Worm (Caenorhabditis elegans) whole organism, L1 larva: ENCODE measurements around the gene F22H10.1.
A peak's percentile ranks its signal among the peaks of the same experiment; 100 is the strongest.

Experiments
- C04F5.9 ChIP-seq: sonication (generic microtip); optimal IDR thresholded peaks from 2 replicates; lab custom pipeline; 2016; ENCODE audit warnings: missing genetic modification characterization, missing compliant biosample characterization
- C16A3.4 ChIP-seq: fragments of 150-350 bp; optimal IDR thresholded peaks from 2 replicates; lab custom pipeline; 2014; ENCODE audit warnings: missing biosample characterization, missing genetic modification characterization
- C34B4.2 ChIP-seq: sonication (generic microtip); optimal IDR thresholded peaks from 2 replicates; lab custom pipeline; 2017; ENCODE audit warnings: mild to moderate bottlenecking, missing genetic modification characterization, missing compliant biosample characterization
- F16B12.6 ChIP-seq: fragments of 150-350 bp; optimal IDR thresholded peaks from 2 replicates; lab custom pipeline; 2014; ENCODE audit warnings: missing biosample characterization, missing genetic modification characterization
- Y116A8C.19 ChIP-seq: sonication (generic microtip); optimal IDR thresholded peaks from 2 replicates; lab custom pipeline; 2016; ENCODE audit warnings: missing compliant biosample characterization, missing genetic modification characterization, borderline replicate concordance
- aha-1 ChIP-seq: fragments of 150-350 bp; optimal IDR thresholded peaks from 2 replicates; lab custom pipeline; 2014; ENCODE audit warnings: missing biosample characterization, missing genetic modification characterization
- aly-2 ChIP-seq: fragments of 150-350 bp; optimal IDR thresholded peaks from 2 replicates; lab custom pipeline; 2014; ENCODE audit warnings: missing biosample characterization, missing genetic modification characterization
- ama-1 ChIP-seq: fragments of 150-350 bp; optimal IDR thresholded peaks from 2 replicates; lab custom pipeline; 2014
- ceh-82 ChIP-seq, 3 experiments: fragments of 150-350 bp in 1 of 3; sonication (generic microtip) in 2 of 3; optimal IDR thresholded peaks; 2 replicates each; lab custom pipeline; 2014 to 2017; ENCODE audit warnings: missing biosample characterization in 3 of 3, missing genetic modification characterization in 3 of 3
- ces-1 ChIP-seq: fragments of 150-350 bp; optimal IDR thresholded peaks from 2 replicates; lab custom pipeline; 2014; ENCODE audit warnings: missing biosample characterization, missing genetic modification reagents, missing genetic modification characterization
- dsc-1 ChIP-seq: sonication (generic microtip); optimal IDR thresholded peaks from 2 replicates; lab custom pipeline; 2016; ENCODE audit warnings: mild to moderate bottlenecking, missing genetic modification characterization, missing compliant biosample characterization
- efl-1 ChIP-seq, 4 experiments: fragments of 150-350 bp; optimal IDR thresholded peaks in 3 of 4; peaks in 1 of 4; 1 replicate in 1 of 4; 2 replicates in 3 of 4; lab custom pipeline; 2014; ENCODE audit warnings: missing biosample characterization in 2 of 4, missing genetic modification characterization in 2 of 4, missing genetic modification reagents in 2 of 4
- efl-3 ChIP-seq: fragments of 200-800 bp; sonication (Bioruptor generic); optimal IDR thresholded peaks from 2 replicates; lab custom pipeline; 2018; ENCODE audit warnings: mild to moderate bottlenecking, missing genetic modification characterization, missing compliant biosample characterization
- egl-27 ChIP-seq, 2 experiments: fragments of 150-350 bp in 1 of 2; sonication (generic microtip); optimal IDR thresholded peaks; 3 replicates each; lab custom pipeline; 2017 to 2018; ENCODE audit warnings: missing biosample characterization in 2 of 2, missing genetic modification characterization in 2 of 2, missing genetic modification reagents in 2 of 2
- fkh-4 ChIP-seq: sonication (generic microtip); optimal IDR thresholded peaks from 2 replicates; lab custom pipeline; 2016; ENCODE audit warnings: missing compliant biosample characterization, missing genetic modification characterization, borderline replicate concordance
- fos-1 ChIP-seq: fragments of 150-350 bp; optimal IDR thresholded peaks from 2 replicates; lab custom pipeline; 2014; ENCODE audit warnings: missing biosample characterization, missing genetic modification characterization
- grh-1 ChIP-seq: fragments of 200-800 bp; sonication (Bioruptor generic); IDR thresholded peaks from 2 replicates; pipeline ENCODE4 v1.3.6; 2022; ENCODE audit warnings: missing genetic modification reagents, missing genetic modification characterization, missing compliant biosample characterization
- hlh-17 ChIP-seq: fragments of 200-800 bp; sonication (Bioruptor generic); optimal IDR thresholded peaks from 2 replicates; lab custom pipeline; 2018; ENCODE audit warnings: missing genetic modification characterization, mild to moderate bottlenecking, missing compliant biosample characterization, moderate library complexity, borderline replicate concordance
- hlh-4 ChIP-seq: sonication (generic microtip); optimal IDR thresholded peaks from 2 replicates; lab custom pipeline; 2016; ENCODE audit warnings: mild to moderate bottlenecking, missing genetic modification characterization, missing compliant biosample characterization
- irx-1 ChIP-seq: sonication (generic microtip); optimal IDR thresholded peaks from 2 replicates; lab custom pipeline; 2016; ENCODE audit warnings: missing genetic modification characterization, missing compliant biosample characterization
- jun-1 ChIP-seq: fragments of 150-350 bp; optimal IDR thresholded peaks from 2 replicates; lab custom pipeline; 2014; ENCODE audit warnings: missing biosample characterization, missing genetic modification reagents, missing genetic modification characterization
- lin-14 ChIP-seq: fragments of 200-800 bp; sonication (Bioruptor generic); optimal IDR thresholded peaks from 2 replicates; lab custom pipeline; 2018; ENCODE audit warnings: mild to moderate bottlenecking, missing genetic modification characterization, moderate library complexity, missing compliant biosample characterization
- lin-15B ChIP-seq: fragments of 150-350 bp; sonication (generic microtip); optimal IDR thresholded peaks from 3 replicates; lab custom pipeline; 2014; ENCODE audit warnings: missing biosample characterization, missing genetic modification characterization
- lin-35 ChIP-seq, 2 experiments: fragments of 150-350 bp; optimal IDR thresholded peaks; 2 replicates each; lab custom pipeline; 2014; ENCODE audit warnings: missing biosample characterization in 2 of 2, missing genetic modification characterization in 2 of 2, missing genetic modification reagents in 2 of 2
- mab-9 ChIP-seq: fragments of 200-800 bp; sonication (Bioruptor generic); IDR thresholded peaks from 2 replicates; pipeline ENCODE4 v1.3.6; 2022; ENCODE audit warnings: missing genetic modification reagents, missing genetic modification characterization, missing compliant biosample characterization
- mef-2 ChIP-seq: fragments of 150-350 bp; optimal IDR thresholded peaks from 2 replicates; lab custom pipeline; 2014; ENCODE audit warnings: missing biosample characterization, missing genetic modification characterization
- mep-1 ChIP-seq: fragments of 150-350 bp; optimal IDR thresholded peaks from 2 replicates; lab custom pipeline; 2014; ENCODE audit warnings: missing biosample characterization, missing genetic modification characterization
- nhr-11 ChIP-seq: fragments of 150-350 bp; optimal IDR thresholded peaks from 2 replicates; lab custom pipeline; 2014; ENCODE audit warnings: missing biosample characterization, missing genetic modification characterization
- nhr-12 ChIP-seq: sonication (generic microtip); optimal IDR thresholded peaks from 2 replicates; lab custom pipeline; 2017; ENCODE audit warnings: missing biosample characterization, missing genetic modification characterization
- nhr-19 ChIP-seq: fragments of 200-800 bp; sonication (Bioruptor generic); conservative IDR thresholded peaks from 2 replicates; pipeline ENCODE4 v1.3.6; 2022; ENCODE audit warnings: missing genetic modification characterization, missing compliant biosample characterization
- nhr-237 ChIP-seq: fragments of 150-350 bp; optimal IDR thresholded peaks from 2 replicates; lab custom pipeline; 2014; ENCODE audit warnings: missing biosample characterization, missing genetic modification characterization
- nhr-28 ChIP-seq: fragments of 150-350 bp; optimal IDR thresholded peaks from 2 replicates; lab custom pipeline; 2014; ENCODE audit warnings: missing biosample characterization, missing genetic modification characterization
- nhr-71 ChIP-seq: sonication (generic microtip); optimal IDR thresholded peaks from 2 replicates; lab custom pipeline; 2016; ENCODE audit warnings: mild to moderate bottlenecking, missing genetic modification characterization, moderate library complexity, missing compliant biosample characterization
- nhr-76 ChIP-seq: sonication (generic microtip); optimal IDR thresholded peaks from 2 replicates; lab custom pipeline; 2017; ENCODE audit warnings: missing biosample characterization, missing genetic modification characterization
- nhr-85 ChIP-seq: sonication (generic microtip); peaks from one replicate; lab custom pipeline; 2016; ENCODE audit warnings: missing genetic modification characterization, inconsistent platforms, missing compliant biosample characterization
- nhr-90 ChIP-seq: sonication (generic microtip); optimal IDR thresholded peaks from 2 replicates; lab custom pipeline; 2016; ENCODE audit warnings: mild to moderate bottlenecking, missing genetic modification characterization, missing compliant biosample characterization; ENCODE audit not compliant: poor library complexity
- pqm-1 ChIP-seq: sonication (generic microtip); optimal IDR thresholded peaks from 3 replicates; lab custom pipeline; 2017; ENCODE audit warnings: missing biosample characterization, missing genetic modification characterization
- rnt-1 ChIP-seq: sonication (generic microtip); optimal IDR thresholded peaks from 2 replicates; lab custom pipeline; 2016; ENCODE audit warnings: mild to moderate bottlenecking, missing genetic modification characterization, moderate library complexity, missing compliant biosample characterization
- skn-1 ChIP-seq: fragments of 150-350 bp; optimal IDR thresholded peaks from 2 replicates; lab custom pipeline; 2014; ENCODE audit warnings: missing biosample characterization, missing genetic modification characterization
- snpc-4 ChIP-seq: fragments of 150-350 bp; optimal IDR thresholded peaks from 2 replicates; lab custom pipeline; 2014; ENCODE audit warnings: missing biosample characterization, missing genetic modification characterization
- sox-4 ChIP-seq: sonication (generic microtip); optimal IDR thresholded peaks from 2 replicates; lab custom pipeline; 2016; ENCODE audit warnings: missing genetic modification characterization, missing compliant biosample characterization
- sptf-1 ChIP-seq: fragments of 150-350 bp; optimal IDR thresholded peaks from 2 replicates; lab custom pipeline; 2014; ENCODE audit warnings: missing biosample characterization, missing genetic modification characterization
- sup-37 ChIP-seq: fragments of 200-800 bp; sonication (Bioruptor generic); optimal IDR thresholded peaks from 2 replicates; lab custom pipeline; 2018; ENCODE audit warnings: mild to moderate bottlenecking, missing genetic modification characterization, missing compliant biosample characterization
- swsn-7 ChIP-seq: sonication (generic microtip); optimal IDR thresholded peaks from 2 replicates; lab custom pipeline; 2016; ENCODE audit warnings: missing genetic modification characterization, missing compliant biosample characterization
- tlp-1 ChIP-seq: fragments of 150-350 bp; optimal IDR thresholded peaks from 2 replicates; lab custom pipeline; 2014; ENCODE audit warnings: missing biosample characterization, missing genetic modification characterization
- unc-130 ChIP-seq: fragments of 150-350 bp; optimal IDR thresholded peaks from 2 replicates; lab custom pipeline; 2017; ENCODE audit warnings: missing biosample characterization, missing genetic modification characterization, inconsistent platforms
- unc-62 ChIP-seq: fragments of 150-350 bp; optimal IDR thresholded peaks from 2 replicates; lab custom pipeline; 2014; ENCODE audit warnings: missing biosample characterization, missing genetic modification reagents, missing genetic modification characterization
- unc-98 ChIP-seq: fragments of 200-800 bp; sonication (Bioruptor generic); IDR thresholded peaks from 2 replicates; pipeline ENCODE4 v1.3.6; 2022; ENCODE audit warnings: missing genetic modification characterization, missing compliant biosample characterization
- vab-15 ChIP-seq: sonication (generic microtip); optimal IDR thresholded peaks from 2 replicates; lab custom pipeline; 2017; ENCODE audit warnings: missing genotype, mild to moderate bottlenecking, missing genetic modification characterization, missing compliant biosample characterization
- xbp-1 ChIP-seq: sonication (generic microtip); optimal IDR thresholded peaks from 2 replicates; lab custom pipeline; 2016; ENCODE audit warnings: missing genetic modification characterization, missing compliant biosample characterization
- zag-1 ChIP-seq: fragments of 150-350 bp; optimal IDR thresholded peaks from 2 replicates; lab custom pipeline; 2014; ENCODE audit warnings: missing biosample characterization, missing genetic modification characterization
- zip-4 ChIP-seq: fragments of 200-800 bp; sonication (Bioruptor generic); optimal IDR thresholded peaks from 2 replicates; lab custom pipeline; 2018; ENCODE audit warnings: mild to moderate bottlenecking, missing genetic modification characterization, moderate library complexity, missing compliant biosample characterization
- ztf-11 ChIP-seq, 2 experiments: sonication (generic microtip); optimal IDR thresholded peaks; 2 replicates each; lab custom pipeline; 2016 to 2017; ENCODE audit warnings: missing genetic modification characterization in 2 of 2, missing biosample characterization in 1 of 2, missing compliant biosample characterization in 1 of 2
- ztf-4 ChIP-seq: fragments of 150-350 bp; optimal IDR thresholded peaks from 2 replicates; lab custom pipeline; 2014; ENCODE audit warnings: missing biosample characterization, missing genetic modification characterization

Gene F22H10.1

DNA sequence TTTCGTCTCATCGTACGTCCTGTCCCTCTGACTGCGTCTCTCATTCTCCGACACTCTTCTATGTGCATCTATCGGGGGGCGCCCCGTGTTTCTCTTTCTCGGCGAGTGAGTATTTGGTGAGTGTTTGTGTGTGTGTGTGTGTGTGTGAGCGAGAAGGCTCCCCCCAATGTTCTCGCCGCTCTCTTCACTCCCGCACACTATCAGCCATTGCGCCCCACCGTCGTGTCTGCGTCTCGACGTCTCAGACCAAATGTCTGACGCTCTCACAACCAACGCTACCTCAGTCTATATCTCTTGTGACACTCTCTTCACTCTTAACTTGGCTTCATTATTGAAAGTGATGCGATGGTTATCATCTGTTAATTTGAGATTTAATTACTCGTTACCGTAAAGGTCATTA lies 24.6 kb downstream of the F22H10.1 start:
- peak; percentile 83 for TF ChIP-seq nhr-90 (tag; lab: Kevin White, UChicago)
- peak; percentile 97 for TF ChIP-seq nhr-71 (tag; lab: Kevin White, UChicago)
- TF ChIP-seq fos-1: peak; percentile 69
- TF ChIP-seq nhr-76 (tag; lab: Kevin White, UChicago): no peak
- peak; percentile 85 for TF ChIP-seq mab-9 (GFP tag; lab: Robert Waterston, UW)
- peak; percentile 62 for TF ChIP-seq sox-4 (tag; lab: Kevin White, UChicago)
- no peak for TF ChIP-seq nhr-237 (tag; lab: Kevin White, UChicago)
- no peak for TF ChIP-seq zag-1 (tag; lab: Kevin White, UChicago)
- TF ChIP-seq hlh-17 (GFP tag; lab: Kevin White, UChicago): no peak
- TF ChIP-seq C04F5.9 (tag; lab: Kevin White, UChicago): peak; percentile 22
- TF ChIP-seq rnt-1: peak; percentile 88
- peak; percentile 97 for TF ChIP-seq mef-2 (tag; lab: Kevin White, UChicago)
- TF ChIP-seq vab-15 (tag; lab: Kevin White, UChicago): peak; percentile 56
- peak; percentile 66 for TF ChIP-seq mep-1 (tag; lab: Kevin White, UChicago)
- TF ChIP-seq efl-1 (optimal IDR thresholded peaks at IDR 0.05; lab: Kevin White, UChicago): peak; percentile 56 to 84
- TF ChIP-seq efl-1 (GFP tag; optimal IDR thresholded peaks at IDR 0.05 in 1 of 2; lab: Kevin White, UChicago): peak in 1 of 2 experiments; percentile 88
- no peak for TF ChIP-seq nhr-28 (tag; lab: Kevin White, UChicago)
- TF ChIP-seq ceh-82 (tag; optimal IDR thresholded peaks at IDR 0.05; lab: Kevin White, UChicago): peak; percentile 80 to 93 (median 83)
- no peak for TF ChIP-seq ces-1 (GFP tag; lab: Kevin White, UChicago)
- no peak for TF ChIP-seq lin-15B (tag; lab: Kevin White, UChicago)
- TF ChIP-seq nhr-85 (tag; lab: Kevin White, UChicago): peak; percentile 96
- TF ChIP-seq lin-35 (GFP tag; optimal IDR thresholded peaks at IDR 0.05; lab: Kevin White, UChicago): peak; percentile 62 to 83
- peak; percentile 77 for TF ChIP-seq skn-1 (tag; lab: Kevin White, UChicago)
- peak; percentile 93 for TF ChIP-seq swsn-7 (tag; lab: Kevin White, UChicago)
- TF ChIP-seq dsc-1 (tag; lab: Kevin White, UChicago): peak; percentile 86
- no peak for TF ChIP-seq unc-62 (GFP tag; lab: Kevin White, UChicago)
- TF ChIP-seq xbp-1: peak; percentile 83
- no peak for TF ChIP-seq ama-1 (lab: Kevin White, UChicago)
- TF ChIP-seq lin-14 (GFP tag; lab: Kevin White, UChicago): peak; percentile 99
- TF ChIP-seq tlp-1 (tag; lab: Kevin White, UChicago): no peak
- TF ChIP-seq unc-98 (GFP tag; lab: Robert Waterston, UW): no peak
- peak in 1 of 2 experiments; percentile 84 for TF ChIP-seq ztf-11 (tag; optimal IDR thresholded peaks at IDR 0.05; lab: Kevin White, UChicago)
- no peak for TF ChIP-seq pqm-1 (tag; lab: Kevin White, UChicago)
- TF ChIP-seq egl-27 (tag; optimal IDR thresholded peaks at IDR 0.05; lab: Kevin White, UChicago): peak; percentile 86 to 91
- TF ChIP-seq sptf-1 (tag; lab: Kevin White, UChicago): no peak
- TF ChIP-seq aha-1 (tag; lab: Kevin White, UChicago): peak; percentile 3
- peak; percentile 62 for TF ChIP-seq aly-2 (tag; lab: Kevin White, UChicago)
- peak; percentile 87 for TF ChIP-seq ztf-4 (tag; lab: Kevin White, UChicago)
- TF ChIP-seq nhr-11 (tag; lab: Kevin White, UChicago): peak; percentile 67
- TF ChIP-seq fkh-4: no peak
- no peak for TF ChIP-seq nhr-12 (tag; lab: Kevin White, UChicago)
- peak; percentile 76 for TF ChIP-seq snpc-4
- TF ChIP-seq hlh-4 (tag; lab: Kevin White, UChicago): no peak
- peak; percentile 96 for TF ChIP-seq unc-130 (tag; lab: Kevin White, UChicago)
- TF ChIP-seq Y116A8C.19: no peak
- TF ChIP-seq jun-1 (tag; lab: Kevin White, UChicago): peak; percentile 88
- TF ChIP-seq C34B4.2: no peak
- no peak for TF ChIP-seq F16B12.6
- TF ChIP-seq zip-4: peak; percentile 49
- peak; percentile 89 for TF ChIP-seq nhr-19 (GFP tag; lab: Robert Waterston, UW)
- peak; percentile 87 for TF ChIP-seq C16A3.4 (tag; lab: Kevin White, UChicago)
- no peak for TF ChIP-seq efl-3 (GFP tag; lab: Kevin White, UChicago)
- peak; percentile 56 for TF ChIP-seq sup-37 (GFP tag; lab: Kevin White, UChicago)
- peak; percentile 79 for TF ChIP-seq irx-1 (tag; lab: Kevin White, UChicago)
- peak; percentile 69 for TF ChIP-seq grh-1 (GFP tag; lab: Robert Waterston, UW)
